Fruit fly (Drosophila melanogaster) whole organism, embryonic: ENCODE measurements around the gene prd.

Source experiments
- Ada2b ChIP-seq: fragments of 200-800 bp; sonication (Bioruptor generic); IDR thresholded peaks from 2 replicates; pipeline ENCODE4 v1.3.6; 2022; ENCODE audit warnings: missing biosample characterization, missing genetic modification characterization
- Atf6 ChIP-seq: fragments of 200-800 bp; sonication (Bioruptor generic); IDR thresholded peaks from 2 replicates; pipeline ENCODE4 v1.3.6; 2022; ENCODE audit warnings: missing biosample characterization, missing genetic modification characterization
- Bgb ChIP-seq: fragments of 200-800 bp; sonication (Bioruptor generic); IDR thresholded peaks from 2 replicates; pipeline ENCODE4 v1.3.6; 2022; ENCODE audit warnings: missing biosample characterization, missing genetic modification characterization; ENCODE audit not compliant: partially characterized antibody
- CG1024 ChIP-seq: fragments of 200-800 bp; sonication (Bioruptor generic); IDR thresholded peaks from 2 replicates; pipeline ENCODE4 v1.3.6; 2022; ENCODE audit warnings: missing biosample characterization, missing genetic modification characterization
- CG10267 ChIP-seq: fragments of 200-800 bp; sonication (Bioruptor generic); optimal IDR thresholded peaks from 2 replicates; lab custom pipeline; 2018; ENCODE audit warnings: missing biosample characterization, mild to moderate bottlenecking, missing genetic modification characterization, moderate library complexity
- CG10431 ChIP-seq: fragments of 200-800 bp; sonication (Bioruptor generic); optimal IDR thresholded peaks from 3 replicates; lab custom pipeline; 2018; ENCODE audit warnings: missing biosample characterization, mild to moderate bottlenecking, missing genetic modification characterization
- CG12104 ChIP-seq: fragments of 200-800 bp; sonication (Bioruptor generic); optimal IDR thresholded peaks from 3 replicates; lab custom pipeline; 2016; ENCODE audit warnings: missing biosample characterization, missing genetic modification characterization
- CG13123 ChIP-seq: fragments of 200-800 bp; sonication (Bioruptor generic); optimal IDR thresholded peaks from 2 replicates; lab custom pipeline; 2016; ENCODE audit warnings: missing biosample characterization, missing genetic modification characterization
- CG13287 ChIP-seq: fragments of 200-800 bp; sonication (Bioruptor generic); IDR thresholded peaks from 2 replicates; pipeline ENCODE4 v1.3.6; 2022; ENCODE audit warnings: missing biosample characterization, missing genetic modification characterization; ENCODE audit not compliant: partially characterized antibody
- CG14441 ChIP-seq: fragments of 200-800 bp; sonication (Bioruptor generic); IDR thresholded peaks from 2 replicates; pipeline ENCODE4 v1.3.6; 2022; ENCODE audit warnings: missing biosample characterization, missing genetic modification characterization
- CG17328 ChIP-seq: fragments of 200-800 bp; sonication (Bioruptor generic); IDR thresholded peaks from 2 replicates; pipeline ENCODE4 v1.3.6; 2022; ENCODE audit warnings: missing biosample characterization, missing genetic modification characterization
- CG18764 ChIP-seq: fragments of 200-800 bp; sonication (Bioruptor generic); optimal IDR thresholded peaks from 3 replicates; lab custom pipeline; 2016; ENCODE audit warnings: missing biosample characterization, missing genetic modification characterization
- CG3065 ChIP-seq: fragments of 200-800 bp; sonication (Bioruptor generic); optimal IDR thresholded peaks from 2 replicates; lab custom pipeline; 2016; ENCODE audit warnings: missing biosample characterization, missing genetic modification characterization
- CG34422 ChIP-seq: fragments of 200-800 bp; sonication (Bioruptor generic); IDR thresholded peaks from 3 replicates; pipeline ENCODE4 v1.3.6; 2022; ENCODE audit warnings: missing biosample characterization, missing genetic modification characterization
- CG3838 ChIP-seq: fragments of 200-800 bp; sonication (Bioruptor generic); optimal IDR thresholded peaks from 3 replicates; lab custom pipeline; 2016; ENCODE audit warnings: missing biosample characterization, missing genetic modification characterization
- CG4328 ChIP-seq: fragments of 200-800 bp; sonication (Bioruptor generic); optimal IDR thresholded peaks from 3 replicates; lab custom pipeline; 2017; ENCODE audit warnings: missing biosample characterization, missing genetic modification reagents, missing genetic modification characterization
- CG4617 ChIP-seq: fragments of 200-800 bp; sonication (Bioruptor generic); optimal IDR thresholded peaks from 3 replicates; lab custom pipeline; 2016; ENCODE audit warnings: missing biosample characterization, missing genetic modification characterization, borderline replicate concordance
- CG6175 ChIP-seq: fragments of 200-800 bp; sonication (Bioruptor generic); IDR thresholded peaks from 3 replicates; pipeline ENCODE4 v1.3.6; 2022; ENCODE audit warnings: missing biosample characterization, missing genetic modification characterization
- CG7839 ChIP-seq: fragments of 200-800 bp; sonication (Bioruptor generic); optimal IDR thresholded peaks from 3 replicates; lab custom pipeline; 2018; ENCODE audit warnings: missing biosample characterization, mild to moderate bottlenecking, missing genetic modification characterization, moderate library complexity
- D ChIP-seq, 2 experiments: fragments of 200-800 bp in 1 of 2; fragments of >200 bp in 1 of 2; sonication (Bioruptor generic) in 1 of 2; optimal IDR thresholded peaks; 2 replicates in 1 of 2; 3 replicates in 1 of 2; lab custom pipeline; 2017; ENCODE audit warnings: mild to moderate bottlenecking in 1 of 2, missing biosample characterization in 1 of 2, missing genetic modification characterization in 1 of 2, missing genetic modification reagents in 1 of 2
- Doc2 ChIP-seq: fragments of 200-800 bp; sonication (Bioruptor generic); IDR thresholded peaks from 2 replicates; pipeline ENCODE4 v1.3.6; 2022; ENCODE audit warnings: missing biosample characterization, missing genetic modification characterization
- ERR ChIP-seq: fragments of 200-800 bp; sonication (Bioruptor generic); optimal IDR thresholded peaks from 2 replicates; lab custom pipeline; 2016; ENCODE audit warnings: missing biosample characterization, missing genetic modification characterization
- Jarid2 ChIP-seq: fragments of 200-800 bp; sonication (Bioruptor generic); optimal IDR thresholded peaks from 3 replicates; lab custom pipeline; 2017; ENCODE audit warnings: mild to moderate bottlenecking, missing biosample characterization, missing genetic modification reagents, missing genetic modification characterization
- Lpt ChIP-seq: fragments of >200 bp; optimal IDR thresholded peaks from 2 replicates; lab custom pipeline; 2018; ENCODE audit warnings: missing biosample characterization, missing genetic modification characterization
- NC2β ChIP-seq: fragments of 200-800 bp; sonication (Bioruptor generic); optimal IDR thresholded peaks from 2 replicates; lab custom pipeline; 2016; ENCODE audit warnings: missing biosample characterization, missing genetic modification characterization
- Neu2 ChIP-seq: fragments of 200-800 bp; sonication (Bioruptor generic); optimal IDR thresholded peaks from 3 replicates; lab custom pipeline; 2016; ENCODE audit warnings: missing biosample characterization, missing genetic modification characterization, borderline replicate concordance
- Optix ChIP-seq: fragments of 200-800 bp; sonication (Bioruptor generic); IDR thresholded peaks from 3 replicates; pipeline ENCODE4 v1.3.6; 2022; ENCODE audit warnings: missing biosample characterization, missing genetic modification characterization
- Ravus ChIP-seq: fragments of 200-800 bp; sonication (Bioruptor generic); IDR thresholded peaks from 2 replicates; pipeline ENCODE4 v1.3.6; 2022; ENCODE audit warnings: missing biosample characterization, missing genetic modification characterization
- Sry-β ChIP-seq: fragments of 200-800 bp; sonication (Bioruptor generic); optimal IDR thresholded peaks from 2 replicates; lab custom pipeline; 2018; ENCODE audit warnings: missing biosample characterization, mild to moderate bottlenecking, missing genetic modification characterization, moderate library complexity
- Ssrp ChIP-seq: fragments of 200-800 bp; sonication (Bioruptor generic); optimal IDR thresholded peaks from 2 replicates; lab custom pipeline; 2018; ENCODE audit warnings: missing biosample characterization, mild to moderate bottlenecking, missing genetic modification characterization, moderate library complexity
- Usf ChIP-seq: fragments of 200-800 bp; sonication (Bioruptor generic); optimal IDR thresholded peaks from 2 replicates; lab custom pipeline; 2017; ENCODE audit warnings: missing genotype, missing biosample characterization, missing genetic modification characterization
- Vsx1 ChIP-seq: fragments of 200-800 bp; sonication (Bioruptor generic); optimal IDR thresholded peaks from 2 replicates; lab custom pipeline; 2017; ENCODE audit warnings: missing biosample characterization, mild to moderate bottlenecking, missing genetic modification characterization, missing genetic modification reagents
- caup ChIP-seq: fragments of 200-800 bp; sonication (Bioruptor generic); optimal IDR thresholded peaks from 3 replicates; lab custom pipeline; 2017; ENCODE audit warnings: missing biosample characterization, mild to moderate bottlenecking, missing genetic modification characterization, moderate library complexity; ENCODE audit not compliant: severe bottlenecking
- cg ChIP-seq: fragments of 200-800 bp; sonication (Bioruptor generic); optimal IDR thresholded peaks from 3 replicates; lab custom pipeline; 2019; ENCODE audit warnings: missing biosample characterization, mild to moderate bottlenecking, missing genetic modification characterization, moderate library complexity
- ci ChIP-seq: fragments of 200-800 bp; sonication (Bioruptor generic); IDR thresholded peaks from 3 replicates; pipeline ENCODE4 v1.3.6; 2022; ENCODE audit warnings: missing biosample characterization, missing genetic modification characterization
- crc ChIP-seq: fragments of 200-800 bp; sonication (Bioruptor generic); optimal IDR thresholded peaks from 2 replicates; lab custom pipeline; 2016; ENCODE audit warnings: missing biosample characterization, missing genetic modification characterization
- ewg ChIP-seq: fragments of 200-800 bp; sonication (Bioruptor generic); optimal IDR thresholded peaks from 3 replicates; lab custom pipeline; 2017; ENCODE audit warnings: mild to moderate bottlenecking, missing biosample characterization, missing genetic modification reagents, missing genetic modification characterization
- kay ChIP-seq: fragments of 200-800 bp; sonication (Bioruptor generic); optimal IDR thresholded peaks from 2 replicates; lab custom pipeline; 2016; ENCODE audit warnings: missing biosample characterization, missing genetic modification characterization
- mirr ChIP-seq: fragments of 200-800 bp; sonication (Bioruptor generic); optimal IDR thresholded peaks from 3 replicates; lab custom pipeline; 2018; ENCODE audit warnings: missing biosample characterization, mild to moderate bottlenecking, missing genetic modification characterization
- nerfin-1 ChIP-seq: fragments of 200-800 bp; sonication (Bioruptor generic); optimal IDR thresholded peaks from 3 replicates; lab custom pipeline; 2019; ENCODE audit warnings: missing biosample characterization, mild to moderate bottlenecking, missing genetic modification characterization, moderate library complexity
- onecut ChIP-seq: fragments of 200-800 bp; sonication (Bioruptor generic); IDR thresholded peaks from 2 replicates; pipeline ENCODE4 v1.3.6; 2022; ENCODE audit warnings: missing biosample characterization, missing genetic modification characterization
- p53 ChIP-seq: fragments of 200-800 bp; sonication (Bioruptor generic); optimal IDR thresholded peaks from 2 replicates; lab custom pipeline; 2016; ENCODE audit warnings: missing biosample characterization, missing genetic modification characterization
- pho ChIP-seq: fragments of 200-800 bp; sonication (Bioruptor generic); optimal IDR thresholded peaks from 2 replicates; lab custom pipeline; 2016; ENCODE audit warnings: missing biosample characterization, missing genetic modification characterization
- sim ChIP-seq: fragments of 200-800 bp; sonication (Bioruptor generic); IDR thresholded peaks from 2 replicates; pipeline ENCODE4 v1.3.6; 2022; ENCODE audit warnings: missing biosample characterization, missing genetic modification characterization
- slp2 ChIP-seq: fragments of 200-800 bp; sonication (Bioruptor generic); optimal IDR thresholded peaks from 2 replicates; lab custom pipeline; 2016; ENCODE audit warnings: missing biosample characterization, missing genetic modification characterization
- sob ChIP-seq: fragments of 200-800 bp; sonication (Bioruptor generic); IDR thresholded peaks from 2 replicates; pipeline ENCODE4 v1.3.6; 2022; ENCODE audit warnings: missing biosample characterization, missing genetic modification characterization
- sr ChIP-seq: fragments of 200-800 bp; sonication (Bioruptor generic); IDR thresholded peaks from 3 replicates; pipeline ENCODE4 v1.3.6; 2022; ENCODE audit warnings: missing biosample characterization, missing genetic modification characterization
- ssp ChIP-seq: fragments of 200-800 bp; sonication (Bioruptor generic); IDR thresholded peaks from 2 replicates; pipeline ENCODE4 v1.3.6; 2022; ENCODE audit warnings: missing biosample characterization, missing genetic modification characterization

Gene prd

dm6 chr2L:12045941-12046855 is 39.4 kb downstream of the prd start, which contains the start of gene CG6770 (continued):
- no peak for TF ChIP-seq CG3065
- no peak for TF ChIP-seq Neu2 (GFP tag; lab: Kevin White, UChicago)
- peak; percentile 91 for TF ChIP-seq caup (GFP tag; lab: Kevin White, UChicago)
- TF ChIP-seq Doc2 (GFP tag; lab: Robert Waterston, UW), result no peak
- peak; percentile 70 for TF ChIP-seq onecut (GFP tag; lab: Robert Waterston, UW)
- peak; percentile 74 for TF ChIP-seq CG10267 (tag; lab: Kevin White, UChicago)
- peak; percentile 47 for TF ChIP-seq CG10431 (GFP tag; lab: Kevin White, UChicago)
- TF ChIP-seq ssp (GFP tag; lab: Robert Waterston, UW), result peak; percentile 68; the same call in 1 of the 2 replicates
- peak; percentile 8 for TF ChIP-seq CG4617 (GFP tag; lab: Kevin White, UChicago)
- TF ChIP-seq D (optimal IDR thresholded peaks at IDR 0.05; lab: Kevin White, UChicago), result no peak
- no peak for TF ChIP-seq D (GFP tag; optimal IDR thresholded peaks at IDR 0.05; lab: Kevin White, UChicago)
- peak; percentile 36 for TF ChIP-seq nerfin-1
- peak; percentile 76 for TF ChIP-seq Sry-β (GFP tag; lab: Kevin White, UChicago)
- peak; percentile 4 for TF ChIP-seq p53 (GFP tag; lab: Kevin White, UChicago)
- peak; percentile 38 for TF ChIP-seq slp2 (GFP tag; lab: Kevin White, UChicago)
- TF ChIP-seq CG34422 (GFP tag; lab: Robert Waterston, UW), result peak; percentile 68
- TF ChIP-seq cg (GFP tag; lab: Kevin White, UChicago), result no peak
- TF ChIP-seq ci (GFP tag; lab: Robert Waterston, UW), result peak; percentile 89
- no peak for TF ChIP-seq CG13123 (GFP tag; lab: Kevin White, UChicago)
- TF ChIP-seq sr (GFP tag; lab: Robert Waterston, UW), result 0 out of 3 replicates have a peak, but pooled peaks have one; percentile 21
- peak; percentile 90 for TF ChIP-seq CG17328
- peak; percentile 62 for TF ChIP-seq ewg (GFP tag; lab: Kevin White, UChicago)
- peak; percentile 68; the same call in 1 of the 2 replicates for TF ChIP-seq Bgb (GFP tag; lab: Robert Waterston, UW)
- peak; percentile 85 for TF ChIP-seq CG12104 (GFP tag; lab: Kevin White, UChicago)
- peak; percentile 45 for TF ChIP-seq pho (GFP tag; lab: Kevin White, UChicago)
- peak; percentile 63 for TF ChIP-seq CG18764 (GFP tag; lab: Kevin White, UChicago)
- TF ChIP-seq sim (GFP tag; lab: Robert Waterston, UW), result peak; percentile 38; the same call in 1 of the 2 replicates
- peak; percentile 86 for TF ChIP-seq CG7839 (tag; lab: Kevin White, UChicago)
- TF ChIP-seq CG1024 (GFP tag; lab: Robert Waterston, UW), result no peak; the same call in none of the 2 replicates
- TF ChIP-seq CG14441 (GFP tag; lab: Robert Waterston, UW), result peak; percentile 80
- peak; percentile 28; the same call in 1 of the 2 replicates for TF ChIP-seq CG13287 (GFP tag; lab: Robert Waterston, UW)
- TF ChIP-seq Optix, result peak; percentile 62; the same call in 2 of the 3 replicates
- peak; percentile 80 for TF ChIP-seq Ada2b (GFP tag; lab: Robert Waterston, UW)
- TF ChIP-seq kay, result peak; percentile 8
- peak; percentile 26 for TF ChIP-seq ERR
- peak; percentile 22 for TF ChIP-seq Usf
- peak; percentile 56 for TF ChIP-seq CG3838 (GFP tag; lab: Kevin White, UChicago)
- peak; percentile 43 for TF ChIP-seq Ssrp
- TF ChIP-seq CG4328 (GFP tag; lab: Kevin White, UChicago), result peak; percentile 77
- peak; percentile 49 for TF ChIP-seq Vsx1 (GFP tag; lab: Kevin White, UChicago)
- peak; percentile 90 for TF ChIP-seq Atf6 (GFP tag; lab: Robert Waterston, UW)
- TF ChIP-seq mirr (GFP tag; lab: Kevin White, UChicago), result no peak
- no peak for TF ChIP-seq Lpt (GFP tag; lab: Kevin White, UChicago)
- peak; percentile 76 for TF ChIP-seq Jarid2 (GFP tag; lab: Kevin White, UChicago)
- TF ChIP-seq crc (GFP tag; lab: Kevin White, UChicago), result peak; percentile 8
- TF ChIP-seq NC2β (GFP tag; lab: Kevin White, UChicago), result peak; percentile 7
- no peak; the same call in 1 of the 2 replicates for TF ChIP-seq Ravus (GFP tag; lab: Robert Waterston, UW)
- TF ChIP-seq CG6175 (GFP tag; lab: Robert Waterston, UW), result 0 out of 3 replicates have a peak, but pooled peaks have one; percentile 38
- TF ChIP-seq sob (GFP tag; lab: Robert Waterston, UW), result peak; percentile 88
